Fruit fly (Drosophila melanogaster) whole organism, adult: ENCODE data around the gene CG31538.

ENCODE experiments used
- CG11617 ChIP-seq: fragments of 200-800 bp; sonication (Bioruptor generic); optimal IDR thresholded peaks from 2 replicates; lab custom pipeline; 2017; ENCODE audit warnings: mild to moderate bottlenecking, missing biosample characterization, missing genetic modification reagents, missing genetic modification characterization
- CG12768 ChIP-seq: fragments of 200-800 bp; sonication (Bioruptor generic); optimal IDR thresholded peaks from 2 replicates; lab custom pipeline; 2017; ENCODE audit warnings: missing biosample characterization, missing genetic modification characterization, mild to moderate bottlenecking, moderate library complexity, missing genetic modification reagents
- CG14711 ChIP-seq: fragments of 200-800 bp; sonication (Bioruptor generic); optimal IDR thresholded peaks from 2 replicates; lab custom pipeline; 2018; ENCODE audit warnings: missing biosample characterization, mild to moderate bottlenecking, missing genetic modification characterization, moderate library complexity
- CG1620 ChIP-seq: fragments of 200-800 bp; sonication (Bioruptor generic); optimal IDR thresholded peaks from 2 replicates; lab custom pipeline; 2016; ENCODE audit warnings: missing biosample characterization, missing genetic modification characterization
- CG33017 ChIP-seq: fragments of 200-800 bp; sonication (Bioruptor generic); optimal IDR thresholded peaks from 2 replicates; lab custom pipeline; 2018; ENCODE audit warnings: missing biosample characterization, mild to moderate bottlenecking, missing genetic modification characterization, moderate library complexity
- CG5204 ChIP-seq: fragments of 200-800 bp; sonication (Bioruptor generic); optimal IDR thresholded peaks from 2 replicates; lab custom pipeline; 2016; ENCODE audit warnings: missing biosample characterization, missing genetic modification characterization
- CG7045 ChIP-seq: fragments of 200-800 bp; sonication (Bioruptor generic); optimal IDR thresholded peaks from 2 replicates; lab custom pipeline; 2017; ENCODE audit warnings: missing biosample characterization, mild to moderate bottlenecking, missing genetic modification characterization
- CG7101 ChIP-seq: fragments of 200-800 bp; sonication (Bioruptor generic); optimal IDR thresholded peaks from 2 replicates; lab custom pipeline; 2018; ENCODE audit warnings: missing biosample characterization, mild to moderate bottlenecking, missing genetic modification characterization, moderate library complexity
- Clk ChIP-seq: fragments of 200-800 bp; sonication (Bioruptor generic); optimal IDR thresholded peaks from 2 replicates; lab custom pipeline; 2017; ENCODE audit warnings: missing biosample characterization, missing genetic modification characterization
- Crg-1 ChIP-seq: fragments of 200-800 bp; sonication (Bioruptor generic); optimal IDR thresholded peaks from 2 replicates; lab custom pipeline; 2016; ENCODE audit warnings: missing biosample characterization, missing genetic modification characterization
- Hr96 ChIP-seq: fragments of 200-800 bp; sonication (Bioruptor generic); optimal IDR thresholded peaks from 2 replicates; lab custom pipeline; 2016; ENCODE audit warnings: missing biosample characterization, missing genetic modification characterization
- Mnt ChIP-seq: fragments of 200-800 bp; sonication (Bioruptor generic); optimal IDR thresholded peaks from 2 replicates; lab custom pipeline; 2016; ENCODE audit warnings: missing biosample characterization, mild to moderate bottlenecking, missing genetic modification characterization
- bab1 ChIP-seq: fragments of 200-800 bp; sonication (Bioruptor generic); optimal IDR thresholded peaks from 3 replicates; lab custom pipeline; 2019; ENCODE audit warnings: missing biosample characterization, mild to moderate bottlenecking, missing genetic modification characterization, moderate library complexity
- cic ChIP-seq: fragments of 200-800 bp; sonication (Bioruptor generic); optimal IDR thresholded peaks from 2 replicates; lab custom pipeline; 2017; ENCODE audit warnings: missing biosample characterization, mild to moderate bottlenecking, missing genetic modification characterization, moderate library complexity
- cnc ChIP-seq, 2 experiments: fragments of >200 bp; optimal IDR thresholded peaks; 2 replicates each; lab custom pipeline; 2017
- kay ChIP-seq: fragments of 200-800 bp; sonication (Bioruptor generic); peaks from one replicate; lab custom pipeline; 2016; ENCODE audit warnings: missing biosample characterization, missing genetic modification characterization, borderline replicate concordance
- ovo ChIP-seq: fragments of 200-800 bp; sonication (Bioruptor generic); optimal IDR thresholded peaks from 2 replicates; lab custom pipeline; 2016; ENCODE audit warnings: missing biosample characterization, missing genetic modification characterization
- pad ChIP-seq: fragments of 200-800 bp; sonication (Bioruptor generic); optimal IDR thresholded peaks from 3 replicates; lab custom pipeline; 2017; ENCODE audit warnings: missing biosample characterization, missing genetic modification characterization, mild to moderate bottlenecking, moderate library complexity, missing genetic modification reagents
- tj ChIP-seq: fragments of 200-800 bp; sonication (Bioruptor generic); optimal IDR thresholded peaks from 3 replicates; lab custom pipeline; 2017; ENCODE audit warnings: missing biosample characterization, mild to moderate bottlenecking, missing genetic modification characterization, moderate library complexity
- toe ChIP-seq: fragments of 200-800 bp; sonication (Bioruptor generic); optimal IDR thresholded peaks from 2 replicates; lab custom pipeline; 2016; ENCODE audit warnings: missing biosample characterization, missing genetic modification characterization

CG31538 gene

DNA sequence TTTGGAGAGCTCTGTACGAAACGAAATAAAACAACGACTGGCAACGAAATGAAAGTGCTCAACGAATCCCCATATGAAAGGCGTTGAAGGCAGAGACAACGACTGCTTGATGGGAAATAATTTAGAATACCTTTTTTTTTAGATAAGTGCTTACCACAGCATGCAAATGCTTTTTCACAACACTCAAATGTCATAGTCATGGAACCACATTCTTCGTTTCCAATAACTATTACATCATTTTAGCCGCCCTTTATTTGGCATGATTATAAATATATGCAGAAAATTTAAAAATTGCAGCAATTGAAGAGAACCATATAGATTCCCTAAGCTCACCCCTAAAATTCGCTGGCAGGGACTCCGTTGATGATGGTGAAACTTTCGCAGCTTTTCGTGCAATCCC is at the start of gene CG31538:
Gene CG31538 (minus strand): TSS at position 101 of the 400 bp plus-strand sequence.
- TF ChIP-seq pad (GFP tag; lab: Kevin White, UChicago) = no peak
- TF ChIP-seq ovo (GFP tag; lab: Kevin White, UChicago) = no peak
- no peak for TF ChIP-seq Clk
- TF ChIP-seq CG33017 (tag; lab: Kevin White, UChicago) = no peak
- peak; percentile 21 for TF ChIP-seq kay (GFP tag; lab: Kevin White, UChicago)
- no peak for TF ChIP-seq Mnt (GFP tag; lab: Kevin White, UChicago)
- no peak for TF ChIP-seq tj
- no peak for TF ChIP-seq CG1620
- TF ChIP-seq cic = no peak

dm6 chr3R:5326166-5326565 is 48.5 kb upstream of the CG31538 start:
- TF ChIP-seq ovo (GFP tag; lab: Kevin White, UChicago) = no peak
- TF ChIP-seq CG12768 = no peak
- TF ChIP-seq cnc (optimal IDR thresholded peaks at IDR 0.05; lab: Kevin White, UChicago) = no peak
- no peak for TF ChIP-seq Hr96 (GFP tag; lab: Kevin White, UChicago)

- TF ChIP-seq toe (no peak), tj (peak; percentile 15), Mnt (GFP tag; lab: Kevin White, UChicago) (peak; percentile 15), bab1 (GFP tag; lab: Kevin White, UChicago) (peak; percentile 21)
Observed at dm6 chr3R:5323741-5324538, 46.3 kb upstream of the CG31538 start.

DNA sequence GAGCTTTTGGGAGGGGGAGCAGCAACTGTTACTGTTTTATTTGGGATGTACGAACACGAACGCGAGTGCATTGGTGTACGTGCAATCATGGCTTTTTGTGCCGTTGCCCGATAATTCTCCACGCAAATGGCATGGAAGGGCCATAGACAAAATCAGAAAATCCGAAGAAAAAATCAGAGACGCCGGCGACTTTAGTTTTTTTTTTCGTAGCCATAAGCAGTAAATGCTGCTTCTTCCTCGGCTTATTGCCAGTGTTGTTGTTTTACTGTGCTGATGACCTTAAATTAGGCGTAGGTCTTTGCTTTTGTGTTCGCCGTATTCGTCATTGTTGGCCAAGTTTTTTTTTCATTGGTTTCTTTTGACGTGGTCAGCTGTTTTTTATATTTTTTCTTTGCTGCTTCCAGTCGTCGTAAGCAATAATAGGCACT is 44.6 kb upstream of the CG31538 start:
- no peak for TF ChIP-seq CG11617 (GFP tag; lab: Kevin White, UChicago)
- no peak for TF ChIP-seq Mnt (GFP tag; lab: Kevin White, UChicago)
- TF ChIP-seq kay (GFP tag; lab: Kevin White, UChicago) = no peak
- TF ChIP-seq Hr96 (GFP tag; lab: Kevin White, UChicago) = no peak
- TF ChIP-seq CG14711 (tag; lab: Kevin White, UChicago) = no peak
- peak; percentile 90 for TF ChIP-seq tj
- peak; percentile 98 for TF ChIP-seq pad (GFP tag; lab: Kevin White, UChicago)
- no peak for TF ChIP-seq CG5204 (GFP tag; lab: Kevin White, UChicago)
- no peak for TF ChIP-seq CG7045 (GFP tag; lab: Kevin White, UChicago)
- TF ChIP-seq CG1620 = no peak
- TF ChIP-seq ovo (GFP tag; lab: Kevin White, UChicago) = no peak
- no peak for TF ChIP-seq cic
- no peak for TF ChIP-seq cnc (optimal IDR thresholded peaks at IDR 0.05; lab: Kevin White, UChicago)
- no peak for TF ChIP-seq Crg-1 (GFP tag; lab: Kevin White, UChicago)
- TF ChIP-seq toe = no peak
- TF ChIP-seq bab1 (GFP tag; lab: Kevin White, UChicago) = peak; percentile 5

DNA sequence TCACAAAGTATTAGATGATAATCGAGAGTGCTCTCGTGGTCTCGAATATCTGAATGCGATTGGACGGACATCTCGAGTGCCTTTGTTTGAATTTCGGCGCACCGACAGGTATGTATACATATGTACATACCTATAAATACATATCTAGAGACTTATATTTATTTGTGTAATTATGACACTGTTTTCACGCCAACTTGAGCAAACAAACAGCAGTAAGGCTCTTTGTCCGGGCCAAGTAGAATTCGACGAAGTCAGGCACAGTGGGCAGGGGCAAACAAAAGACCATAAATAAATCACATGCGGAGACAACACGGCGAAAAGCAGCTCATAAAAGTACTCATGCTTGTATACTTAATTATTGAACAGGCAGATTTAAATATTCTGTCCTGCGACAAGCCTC is 43.0 kb upstream of the CG31538 start:
- TF ChIP-seq kay (GFP tag; lab: Kevin White, UChicago) = no peak

DNA sequence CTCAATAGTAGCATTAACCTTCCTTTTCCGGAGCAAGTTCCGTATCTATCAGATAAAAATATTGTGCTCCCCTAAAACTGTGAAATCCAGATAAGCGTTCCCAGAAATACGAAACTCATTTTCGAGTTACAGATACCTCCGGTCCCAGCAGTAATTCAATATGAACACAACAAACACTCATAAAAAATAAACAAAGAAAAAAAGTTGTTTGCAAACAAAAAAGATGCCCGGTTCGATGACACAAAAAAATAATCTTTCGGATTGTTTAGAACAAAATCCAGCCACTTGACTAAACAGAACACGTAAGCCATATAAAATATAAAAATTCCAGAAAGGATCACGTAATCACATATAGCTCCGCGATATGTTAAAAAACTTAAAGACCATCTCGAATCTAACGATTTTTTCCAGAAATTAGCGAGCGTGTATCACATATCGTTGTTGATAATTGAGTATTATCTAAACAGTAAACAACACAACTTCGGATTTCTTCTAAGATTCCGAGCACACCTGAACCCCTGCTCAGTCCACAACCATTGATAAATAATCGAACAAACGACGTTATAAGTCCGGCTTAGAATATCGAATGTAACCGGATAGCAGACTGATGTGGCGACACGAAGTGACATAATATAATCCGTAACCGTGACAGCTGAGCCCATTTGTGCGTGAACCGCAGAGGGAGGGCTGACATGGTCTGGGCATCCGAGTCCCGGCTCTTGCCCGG is 41.6 kb upstream of the CG31538 start:
- TF ChIP-seq Hr96 (GFP tag; lab: Kevin White, UChicago) (no peak), ovo (GFP tag; lab: Kevin White, UChicago) (peak; percentile 24)

DNA sequence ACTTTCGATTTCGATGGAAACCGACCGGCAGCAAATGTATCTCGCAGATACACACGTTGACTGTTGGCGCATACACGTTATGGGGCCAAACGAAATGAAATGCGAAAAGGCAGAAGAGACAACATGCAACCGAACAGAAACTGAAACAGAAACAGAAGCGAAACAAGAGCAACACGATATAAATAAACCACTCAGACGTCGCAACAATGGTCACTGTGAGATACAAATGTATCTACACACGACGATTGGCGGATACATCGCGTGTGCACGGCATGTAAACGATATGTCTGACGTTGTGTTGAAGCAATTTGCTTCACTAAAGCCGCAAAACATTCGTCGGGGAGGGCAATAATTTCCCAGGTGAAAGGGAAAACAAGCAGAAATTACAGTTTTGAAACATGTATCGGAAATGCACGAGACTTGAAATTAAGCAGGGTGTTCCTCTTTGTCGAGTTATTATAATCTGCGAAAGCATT is 40.1 kb upstream of the CG31538 start:
- TF ChIP-seq CG1620 (no peak), cnc (optimal IDR thresholded peaks at IDR 0.05; lab: Kevin White, UChicago) (no peak), CG12768 (no peak), CG7101 (no peak), CG5204 (GFP tag; lab: Kevin White, UChicago) (no peak), toe (no peak), pad (GFP tag; lab: Kevin White, UChicago) (no peak), CG11617 (GFP tag; lab: Kevin White, UChicago) (no peak), CG33017 (tag; lab: Kevin White, UChicago) (no peak), tj (no peak), bab1 (GFP tag; lab: Kevin White, UChicago) (no peak), Clk (no peak), Hr96 (GFP tag; lab: Kevin White, UChicago) (no peak), CG14711 (tag; lab: Kevin White, UChicago) (no peak), kay (GFP tag; lab: Kevin White, UChicago) (no peak), cic (no peak), Crg-1 (GFP tag; lab: Kevin White, UChicago) (no peak)
